Fruit fly (Drosophila melanogaster) whole organism, embryonic: ENCODE data around the gene CG14642.

Experiments
- Abd-B ChIP-seq: fragments of 200-800 bp; sonication (Bioruptor generic); optimal IDR thresholded peaks from 2 replicates; lab custom pipeline; 2018; ENCODE audit warnings: missing biosample characterization, mild to moderate bottlenecking, missing genetic modification characterization, moderate library complexity
- B-H2 ChIP-seq: fragments of 200-800 bp; sonication (Bioruptor generic); optimal IDR thresholded peaks from 2 replicates; lab custom pipeline; 2018; ENCODE audit warnings: missing biosample characterization, mild to moderate bottlenecking, missing genetic modification characterization
- Bgb ChIP-seq: fragments of 200-800 bp; sonication (Bioruptor generic); IDR thresholded peaks from 2 replicates; pipeline ENCODE4 v1.3.6; 2022; ENCODE audit warnings: missing biosample characterization, missing genetic modification characterization; ENCODE audit not compliant: partially characterized antibody
- CG11456 ChIP-seq: fragments of 200-800 bp; sonication (Bioruptor generic); IDR thresholded peaks from 3 replicates; pipeline ENCODE4 v1.3.6; 2022; ENCODE audit warnings: missing biosample characterization, missing genetic modification characterization
- CG12769 ChIP-seq: fragments of 200-800 bp; sonication (Bioruptor generic); optimal IDR thresholded peaks from 2 replicates; lab custom pipeline; 2019; ENCODE audit warnings: missing biosample characterization, mild to moderate bottlenecking, missing genetic modification characterization, moderate library complexity
- CG13296 ChIP-seq: fragments of 200-800 bp; sonication (Bioruptor generic); optimal IDR thresholded peaks from 3 replicates; lab custom pipeline; 2018; ENCODE audit warnings: missing biosample characterization, mild to moderate bottlenecking, missing genetic modification characterization
- CG14014 ChIP-seq: fragments of 200-800 bp; sonication (Bioruptor generic); IDR thresholded peaks from 2 replicates; pipeline ENCODE4 v1.3.6; 2022; ENCODE audit warnings: missing biosample characterization, missing genetic modification characterization
- CG14050 ChIP-seq: fragments of 200-800 bp; sonication (Bioruptor generic); IDR thresholded peaks from 3 replicates; pipeline ENCODE4 v1.3.6; 2022; ENCODE audit warnings: missing biosample characterization, missing genetic modification characterization
- CG15479 ChIP-seq: fragments of 200-800 bp; sonication (Bioruptor generic); optimal IDR thresholded peaks from 3 replicates; lab custom pipeline; 2019; ENCODE audit warnings: missing biosample characterization, mild to moderate bottlenecking, missing genetic modification characterization, moderate library complexity
- CG15514 ChIP-seq: fragments of 200-800 bp; sonication (Bioruptor generic); optimal IDR thresholded peaks from 3 replicates; lab custom pipeline; 2017; ENCODE audit warnings: missing biosample characterization, missing genetic modification characterization, mild to moderate bottlenecking, moderate library complexity, missing genetic modification reagents
- CG1602 ChIP-seq: fragments of 200-800 bp; sonication (Bioruptor generic); optimal IDR thresholded peaks from 3 replicates; lab custom pipeline; 2016; ENCODE audit warnings: missing biosample characterization, missing genetic modification characterization
- CG17328 ChIP-seq: fragments of 200-800 bp; sonication (Bioruptor generic); IDR thresholded peaks from 2 replicates; pipeline ENCODE4 v1.3.6; 2022; ENCODE audit warnings: missing biosample characterization, missing genetic modification characterization
- CG17912 ChIP-seq: fragments of 200-800 bp; sonication (Bioruptor generic); optimal IDR thresholded peaks from 2 replicates; lab custom pipeline; 2018; ENCODE audit warnings: missing biosample characterization, mild to moderate bottlenecking, missing genetic modification characterization
- CG3163 ChIP-seq: fragments of 200-800 bp; sonication (Bioruptor generic); optimal IDR thresholded peaks from 3 replicates; lab custom pipeline; 2016; ENCODE audit warnings: missing biosample characterization, missing genetic modification characterization
- CG3847 ChIP-seq: fragments of 200-800 bp; sonication (Bioruptor generic); IDR thresholded peaks from 2 replicates; pipeline ENCODE4 v1.3.6; 2022; ENCODE audit warnings: missing biosample characterization, missing genetic modification characterization
- CG42726 ChIP-seq: fragments of 200-800 bp; sonication (Bioruptor generic); IDR thresholded peaks from 2 replicates; pipeline ENCODE4 v1.3.6; 2022; ENCODE audit warnings: missing biosample characterization, missing genetic modification characterization; ENCODE audit not compliant: partially characterized antibody
- CG4360 ChIP-seq: fragments of 200-800 bp; sonication (Bioruptor generic); IDR thresholded peaks from 2 replicates; pipeline ENCODE4 v1.3.6; 2022; ENCODE audit warnings: missing biosample characterization, missing genetic modification characterization
- CG4854 ChIP-seq: fragments of 200-800 bp; sonication (Bioruptor generic); optimal IDR thresholded peaks from 2 replicates; lab custom pipeline; 2016; ENCODE audit warnings: missing biosample characterization, missing genetic modification characterization, inconsistent platforms
- CG6254 ChIP-seq: fragments of 200-800 bp; sonication (Bioruptor generic); optimal IDR thresholded peaks from 3 replicates; lab custom pipeline; 2017; ENCODE audit warnings: mild to moderate bottlenecking, missing biosample characterization, missing genetic modification reagents, missing genetic modification characterization
- CG7963 ChIP-seq: fragments of 200-800 bp; sonication (Bioruptor generic); IDR thresholded peaks from 3 replicates; pipeline ENCODE4 v1.3.6; 2022; ENCODE audit warnings: missing biosample characterization, missing genetic modification characterization; ENCODE audit not compliant: partially characterized antibody
- CG9817 ChIP-seq: fragments of 200-800 bp; sonication (Bioruptor generic); optimal IDR thresholded peaks from 2 replicates; lab custom pipeline; 2018; ENCODE audit warnings: missing biosample characterization, mild to moderate bottlenecking, missing genetic modification characterization, moderate library complexity
- Dad ChIP-seq: fragments of 200-800 bp; sonication (Bioruptor generic); optimal IDR thresholded peaks from 3 replicates; lab custom pipeline; 2016; ENCODE audit warnings: missing biosample characterization, missing genetic modification characterization
- Deaf1 ChIP-seq: fragments of 200-800 bp; optimal IDR thresholded peaks from 3 replicates; lab custom pipeline; 2019; ENCODE audit warnings: missing biosample characterization, mild to moderate bottlenecking, missing genetic modification characterization, moderate library complexity
- Doc3 ChIP-seq: fragments of 200-800 bp; sonication (Bioruptor generic); IDR thresholded peaks from 3 replicates; pipeline ENCODE4 v1.3.6; 2022; ENCODE audit warnings: missing biosample characterization, missing genetic modification characterization; ENCODE audit not compliant: partially characterized antibody
- Dref ChIP-seq: fragments of 200-800 bp; sonication (Bioruptor generic); IDR thresholded peaks from 2 replicates; pipeline ENCODE4 v1.3.6; 2022; ENCODE audit warnings: missing biosample characterization, missing genetic modification characterization
- GATAe ChIP-seq: fragments of 200-800 bp; sonication (Bioruptor generic); conservative IDR thresholded peaks from 2 replicates; pipeline ENCODE4 v1.3.6; 2022; ENCODE audit warnings: missing biosample characterization, missing genetic modification characterization
- Mad ChIP-seq: fragments of 200-800 bp; sonication (Bioruptor generic); optimal IDR thresholded peaks from 2 replicates; lab custom pipeline; 2016; ENCODE audit warnings: missing biosample characterization, missing genetic modification characterization
- Optix ChIP-seq: fragments of 200-800 bp; sonication (Bioruptor generic); IDR thresholded peaks from 3 replicates; pipeline ENCODE4 v1.3.6; 2022; ENCODE audit warnings: missing biosample characterization, missing genetic modification characterization
- Scr ChIP-seq: fragments of 200-800 bp; sonication (Bioruptor generic); IDR thresholded peaks from 2 replicates; pipeline ENCODE4 v1.3.6; 2022; ENCODE audit warnings: missing biosample characterization, missing genetic modification characterization; ENCODE audit not compliant: partially characterized antibody
- Xbp1 ChIP-seq: fragments of 200-800 bp; sonication (Bioruptor generic); optimal IDR thresholded peaks from 3 replicates; lab custom pipeline; 2016; ENCODE audit warnings: missing biosample characterization, mild to moderate bottlenecking, missing genetic modification characterization
- bbx ChIP-seq: fragments of 200-800 bp; sonication (Bioruptor generic); IDR thresholded peaks from 2 replicates; pipeline ENCODE4 v1.3.6; 2022; ENCODE audit warnings: missing biosample characterization, missing genetic modification characterization; ENCODE audit not compliant: partially characterized antibody
- cad ChIP-seq: fragments of >200 bp; optimal IDR thresholded peaks from 2 replicates; lab custom pipeline; 2017; ENCODE audit warnings: missing biosample characterization, missing genetic modification characterization
- cato ChIP-seq: fragments of 200-800 bp; sonication (Bioruptor generic); optimal IDR thresholded peaks from 2 replicates; lab custom pipeline; 2016; ENCODE audit warnings: missing biosample characterization, missing genetic modification characterization, borderline replicate concordance
- chinmo ChIP-seq: fragments of 200-800 bp; sonication (Bioruptor generic); IDR thresholded peaks from 4 replicates; pipeline ENCODE4 v1.3.6; 2022; ENCODE audit warnings: missing biosample characterization, missing genetic modification characterization; ENCODE audit not compliant: partially characterized antibody
- crc ChIP-seq: fragments of 200-800 bp; sonication (Bioruptor generic); optimal IDR thresholded peaks from 2 replicates; lab custom pipeline; 2016; ENCODE audit warnings: missing biosample characterization, missing genetic modification characterization
- crol ChIP-seq: fragments of 200-800 bp; sonication (Bioruptor generic); IDR thresholded peaks from 2 replicates; pipeline ENCODE4 v1.3.6; 2022; ENCODE audit warnings: missing biosample characterization, missing genetic modification characterization
- dpn ChIP-seq, 2 experiments: fragments of 200-800 bp; sonication (Bioruptor generic); optimal IDR thresholded peaks; 3 replicates each; lab custom pipeline; 2016; ENCODE audit warnings: missing biosample characterization in 2 of 2, missing genetic modification characterization in 2 of 2
- exex ChIP-seq: fragments of 200-800 bp; sonication (Bioruptor generic); optimal IDR thresholded peaks from 4 replicates; lab custom pipeline; 2018; ENCODE audit warnings: missing biosample characterization, mild to moderate bottlenecking, missing genetic modification characterization, moderate library complexity
- fd3F ChIP-seq: fragments of 200-800 bp; sonication (Bioruptor generic); optimal IDR thresholded peaks from 2 replicates; lab custom pipeline; 2018; ENCODE audit warnings: missing biosample characterization, mild to moderate bottlenecking, missing genetic modification characterization, moderate library complexity
- ftz-f1 ChIP-seq: fragments of 200-800 bp; sonication (Bioruptor generic); optimal IDR thresholded peaks from 2 replicates; lab custom pipeline; 2016; ENCODE audit warnings: missing biosample characterization, missing genetic modification characterization
- gcm2 ChIP-seq: fragments of 200-800 bp; sonication (Bioruptor generic); optimal IDR thresholded peaks from 2 replicates; lab custom pipeline; 2016; ENCODE audit warnings: missing biosample characterization, missing genetic modification characterization
- grau ChIP-seq: fragments of 200-800 bp; optimal IDR thresholded peaks from 3 replicates; lab custom pipeline; 2019; ENCODE audit warnings: missing biosample characterization, mild to moderate bottlenecking, missing genetic modification characterization, moderate library complexity
- gro ChIP-seq: fragments of 200-800 bp; sonication (Bioruptor generic); optimal IDR thresholded peaks from 2 replicates; lab custom pipeline; 2016; ENCODE audit warnings: missing biosample characterization, missing genetic modification characterization
- mirr ChIP-seq: fragments of 200-800 bp; sonication (Bioruptor generic); optimal IDR thresholded peaks from 3 replicates; lab custom pipeline; 2018; ENCODE audit warnings: missing biosample characterization, mild to moderate bottlenecking, missing genetic modification characterization
- phol ChIP-seq: fragments of 200-800 bp; sonication (Bioruptor generic); optimal IDR thresholded peaks from 3 replicates; lab custom pipeline; 2018; ENCODE audit warnings: missing biosample characterization, mild to moderate bottlenecking, missing genetic modification characterization, moderate library complexity
- row ChIP-seq: fragments of 200-800 bp; sonication (Bioruptor generic); IDR thresholded peaks from 3 replicates; pipeline ENCODE4 v1.3.6; 2022; ENCODE audit warnings: missing biosample characterization, missing genetic modification characterization
- slbo ChIP-seq: fragments of 200-800 bp; sonication (Bioruptor generic); IDR thresholded peaks from 2 replicates; pipeline ENCODE4 v1.3.6; 2022; ENCODE audit warnings: missing biosample characterization, missing genetic modification characterization
- stc ChIP-seq: fragments of 200-800 bp; sonication (Bioruptor generic); IDR thresholded peaks from 2 replicates; pipeline ENCODE4 v1.3.6; 2022; ENCODE audit warnings: missing biosample characterization, missing genetic modification characterization
- tna ChIP-seq: fragments of 200-800 bp; sonication (Bioruptor generic); IDR thresholded peaks from 2 replicates; pipeline ENCODE4 v1.3.6; 2022; ENCODE audit warnings: missing biosample characterization, missing genetic modification characterization; ENCODE audit not compliant: partially characterized antibody
- vfl ChIP-seq: fragments of 200-800 bp; sonication (Bioruptor generic); optimal IDR thresholded peaks from 2 replicates; lab custom pipeline; 2016; ENCODE audit warnings: missing biosample characterization, missing genetic modification characterization
- yki ChIP-seq: fragments of >200 bp; optimal IDR thresholded peaks from 3 replicates; lab custom pipeline; 2018

CG14642 gene

DNA sequence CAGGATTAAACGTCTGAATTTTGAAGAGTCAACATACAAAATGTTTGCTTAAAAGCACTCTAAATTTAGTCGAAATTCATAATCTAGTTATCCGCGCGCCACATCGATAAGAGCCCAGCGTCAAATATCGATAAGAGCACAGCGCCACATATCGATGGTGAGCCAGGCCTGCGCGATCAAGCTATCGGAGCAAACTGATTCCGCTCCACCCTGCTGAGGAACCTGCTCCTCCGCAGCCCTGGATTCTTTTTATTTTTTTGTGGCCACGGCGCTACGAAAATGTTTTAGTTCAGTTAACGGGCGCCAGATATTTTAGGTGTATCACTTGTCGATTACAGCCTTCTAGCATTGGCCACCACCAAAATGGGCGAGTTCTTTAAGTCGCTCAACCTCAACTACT lies 21.7 kb downstream of the CG14642 start (continued):
- TF ChIP-seq exex (no peak), yki (no peak), Xbp1 (GFP tag; lab: Kevin White, UChicago) (peak; percentile 55), CG9817 (tag; lab: Kevin White, UChicago) (peak; percentile 25), Doc3 (GFP tag; lab: Robert Waterston, UW) (peak; percentile 96), fd3F (GFP tag; lab: Kevin White, UChicago) (no peak), GATAe (no peak), vfl (GFP tag; lab: Kevin White, UChicago) (peak; percentile 19), CG12769 (tag; lab: Kevin White, UChicago) (no peak), CG15479 (GFP tag; lab: Kevin White, UChicago) (no peak), CG14050 (GFP tag; lab: Robert Waterston, UW) (no peak), CG13296 (GFP tag; lab: Kevin White, UChicago) (no peak), CG17912 (GFP tag; lab: Kevin White, UChicago) (no peak), row (GFP tag; lab: Robert Waterston, UW) (peak; percentile 73), CG17328 (GFP tag; lab: Robert Waterston, UW) (peak; percentile 65), Dad (GFP tag; lab: Kevin White, UChicago) (peak; percentile 57), Abd-B (GFP tag; lab: Kevin White, UChicago) (no peak), CG4360 (GFP tag; lab: Robert Waterston, UW) (no peak), crc (GFP tag; lab: Kevin White, UChicago) (no peak), gcm2 (GFP tag; lab: Kevin White, UChicago) (no peak), B-H2 (GFP tag; lab: Kevin White, UChicago) (peak; percentile 62), gro (GFP tag; lab: Kevin White, UChicago) (peak; percentile 47), dpn (GFP tag; optimal IDR thresholded peaks at IDR 0.05; lab: Kevin White, UChicago) (peak; percentile 37), CG6254 (GFP tag; lab: Kevin White, UChicago) (no peak), CG7963 (GFP tag; lab: Robert Waterston, UW) (peak; percentile 97), CG1602 (no peak), CG42726 (GFP tag; lab: Robert Waterston, UW) (peak; percentile 98), ftz-f1 (GFP tag; lab: Kevin White, UChicago) (peak; percentile 83), cad (GFP tag; lab: Kevin White, UChicago) (no peak), CG3163 (GFP tag; lab: Kevin White, UChicago) (peak; percentile 28), bbx (GFP tag; lab: Robert Waterston, UW) (peak; percentile 99), cato (GFP tag; lab: Kevin White, UChicago) (no peak), CG4854 (no peak), grau (tag; lab: Kevin White, UChicago) (peak; percentile 45), Bgb (peak; percentile 100), slbo (peak; percentile 60), CG15514 (GFP tag; lab: Kevin White, UChicago) (peak; percentile 100), Mad (GFP tag; lab: Kevin White, UChicago) (peak; percentile 31), tna (peak; percentile 97), CG14014 (GFP tag; lab: Robert Waterston, UW) (no peak), mirr (GFP tag; lab: Kevin White, UChicago) (no peak), stc (GFP tag; lab: Robert Waterston, UW) (no peak), phol (peak; percentile 41), CG3847 (GFP tag; lab: Robert Waterston, UW) (peak; percentile 66), Deaf1 (peak; percentile 33), chinmo (GFP tag; lab: Robert Waterston, UW) (peak; percentile 98), Dref (GFP tag; lab: Robert Waterston, UW) (peak; percentile 100), crol (GFP tag; lab: Robert Waterston, UW) (no peak), CG11456 (peak; percentile 66; the same call in 2 of the 3 replicates), Optix (GFP tag; lab: Robert Waterston, UW) (no peak), Scr (GFP tag; lab: Robert Waterston, UW) (peak; percentile 95)
